Fruit fly (Drosophila melanogaster): ENCODE results near the gene Drak.
A peak's percentile ranks its signal among the peaks of the same experiment; 100 is the strongest.

The Drak gene

DNA sequence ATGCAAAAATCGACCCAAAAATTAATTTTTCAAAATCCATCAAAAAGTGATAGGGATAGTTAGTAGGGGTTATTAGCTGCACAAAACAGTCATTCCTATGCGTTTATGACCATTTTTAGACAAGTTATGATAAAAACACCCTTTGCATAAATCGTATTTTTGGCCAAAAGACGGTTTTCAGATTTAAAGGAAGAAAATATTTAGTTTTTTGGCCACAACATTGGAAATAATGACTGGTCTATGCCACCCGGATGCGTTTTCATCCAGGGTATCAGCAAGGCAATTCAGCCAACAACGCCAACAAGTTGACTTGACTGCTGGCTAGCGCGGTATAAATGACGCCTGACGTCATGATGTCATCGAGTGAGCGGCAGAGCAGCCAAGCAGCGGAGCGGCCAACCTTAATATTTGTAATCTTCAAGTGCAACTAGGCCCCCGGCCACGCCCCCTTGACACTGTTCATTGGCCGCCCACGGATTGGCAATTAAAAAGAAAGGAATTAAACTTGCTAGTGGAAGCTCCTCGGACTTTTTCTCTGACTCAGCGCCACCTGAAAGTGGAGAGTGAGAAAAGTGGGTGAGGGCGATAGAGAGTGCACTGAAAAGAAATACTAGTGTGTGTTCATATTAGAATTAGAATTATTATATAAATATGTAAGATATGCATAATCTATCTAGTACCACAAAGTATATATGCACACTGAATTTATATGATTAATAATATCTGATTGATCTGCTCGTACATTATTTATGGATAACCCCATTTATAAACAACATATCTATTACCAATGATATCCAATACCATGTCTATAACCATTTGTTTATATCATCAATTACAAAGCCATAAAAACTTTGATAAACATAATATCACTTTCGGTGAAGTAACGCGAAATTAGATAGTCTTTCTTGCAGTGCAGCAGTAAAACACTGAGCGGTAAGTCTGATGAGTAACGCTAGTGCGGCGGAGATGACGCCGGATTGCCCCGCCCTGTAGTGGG, 67.1 kb downstream of the Drak start (continued):
- TF ChIP-seq CG3726 (GFP tag; IDR thresholded peaks at IDR 0.05) = 0 out of 3 replicates have a peak, but pooled peaks have one; percentile 27
- TF ChIP-seq CG4820 (GFP tag; optimal IDR thresholded peaks at IDR 0.05) = peak; percentile 74
- TF ChIP-seq nerfin-1 (tag; optimal IDR thresholded peaks at IDR 0.05) = peak; percentile 82
- TF ChIP-seq CG2199 (GFP tag; IDR thresholded peaks at IDR 0.05) = no peak
- TF ChIP-seq exex (tag; optimal IDR thresholded peaks at IDR 0.05) = peak; percentile 57
- TF ChIP-seq Fer2 (tag; optimal IDR thresholded peaks at IDR 0.05) = peak; percentile 55
- TF ChIP-seq stc (GFP tag; IDR thresholded peaks at IDR 0.05) = peak; percentile 46; the same call in 1 of the 2 replicates
- no peak for TF ChIP-seq Doc3 (GFP tag; IDR thresholded peaks at IDR 0.05; ENCODE audit: partially characterized antibody)
- TF ChIP-seq CG32532 (GFP tag; IDR thresholded peaks at IDR 0.05) = peak; percentile 82
- TF ChIP-seq Camta (GFP tag; optimal IDR thresholded peaks at IDR 0.05) = peak; percentile 8
- TF ChIP-seq ind (GFP tag; optimal IDR thresholded peaks at IDR 0.05) = peak; percentile 75
- no peak for TF ChIP-seq nau (GFP tag; optimal IDR thresholded peaks at IDR 0.05)
- TF ChIP-seq gt (GFP tag; IDR thresholded peaks at IDR 0.05) = 0 out of 2 replicates have a peak, but pooled peaks have one; percentile 26
- peak; percentile 83 for TF ChIP-seq CG9817 (tag; optimal IDR thresholded peaks at IDR 0.05)
- TF ChIP-seq crc (GFP tag; optimal IDR thresholded peaks at IDR 0.05) = no peak
- TF ChIP-seq Lpt (GFP tag; optimal IDR thresholded peaks at IDR 0.05) = no peak
- TF ChIP-seq CG31224 (GFP tag; IDR thresholded peaks at IDR 0.05) = peak; percentile 62
- TF ChIP-seq hbn (GFP tag; IDR thresholded peaks at IDR 0.05; ENCODE audit: partially characterized antibody) = no peak
- peak; percentile 40; the same call in 1 of the 2 replicates for TF ChIP-seq ttk (GFP tag; IDR thresholded peaks at IDR 0.05)
- TF ChIP-seq D19B (GFP tag; optimal IDR thresholded peaks at IDR 0.05) = peak; percentile 62
- TF ChIP-seq CG4360 (GFP tag; IDR thresholded peaks at IDR 0.05) = no peak
- no peak for TF ChIP-seq CG4282 (GFP tag; optimal IDR thresholded peaks at IDR 0.05)
- TF ChIP-seq Awh (GFP tag; IDR thresholded peaks at IDR 0.05) = peak; percentile 56; the same call in 1 of the 2 replicates
- TF ChIP-seq mam (GFP tag; optimal IDR thresholded peaks at IDR 0.05) = peak; percentile 58
- TF ChIP-seq CG4707 (GFP tag; optimal IDR thresholded peaks at IDR 0.05) = peak; percentile 56
- TF ChIP-seq CG17359 (tag; optimal IDR thresholded peaks at IDR 0.05) = peak; percentile 88
- TF ChIP-seq pum (GFP tag; optimal IDR thresholded peaks at IDR 0.05) = no peak
- TF ChIP-seq CG11093 (GFP tag; IDR thresholded peaks at IDR 0.05) = peak; percentile 45; the same call in 1 of the 3 replicates
- peak; percentile 6 for TF ChIP-seq shn (GFP tag; optimal IDR thresholded peaks at IDR 0.05)
- peak; percentile 71 for TF ChIP-seq slou (GFP tag; optimal IDR thresholded peaks at IDR 0.05)
- no peak for TF ChIP-seq br (optimal IDR thresholded peaks at IDR 0.05)
- TF ChIP-seq CG11695 (GFP tag; IDR thresholded peaks at IDR 0.05) = peak; percentile 89
- TF ChIP-seq HmgD (GFP tag; optimal IDR thresholded peaks at IDR 0.05) = no peak
- TF ChIP-seq ab (GFP tag; optimal IDR thresholded peaks at IDR 0.05) = no peak
- TF ChIP-seq tll (GFP tag; optimal IDR thresholded peaks at IDR 0.05) = no peak
- peak; percentile 60; the same call in 2 of the 3 replicates for TF ChIP-seq CG7357 (GFP tag; IDR thresholded peaks at IDR 0.05)
- no peak for TF ChIP-seq chn (GFP tag; optimal IDR thresholded peaks at IDR 0.05)
- TF ChIP-seq CG15269 (tag; optimal IDR thresholded peaks at IDR 0.05) = peak; percentile 92
- no peak for TF ChIP-seq tup (GFP tag; optimal IDR thresholded peaks at IDR 0.05)
- peak; percentile 0 for TF ChIP-seq Sry-δ (GFP tag; optimal IDR thresholded peaks at IDR 0.05)
- no peak for TF ChIP-seq CG13287 (GFP tag; IDR thresholded peaks at IDR 0.05; ENCODE audit: partially characterized antibody)
- peak; percentile 62 for TF ChIP-seq oc (tag; optimal IDR thresholded peaks at IDR 0.05)
- TF ChIP-seq gsb-n (tag; optimal IDR thresholded peaks at IDR 0.05) = peak; percentile 64
- TF ChIP-seq dpn (GFP tag; optimal IDR thresholded peaks at IDR 0.05) = peak; percentile 47 to 83
- peak; percentile 80 for TF ChIP-seq Med (GFP tag)
- peak; percentile 13 for TF ChIP-seq mirr (GFP tag; optimal IDR thresholded peaks at IDR 0.05)
- TF ChIP-seq psq (GFP tag; optimal IDR thresholded peaks at IDR 0.05) = peak; percentile 41
- peak; percentile 80 for TF ChIP-seq CG10979 (tag; optimal IDR thresholded peaks at IDR 0.05)

Data from whole organism, embryonic.